Worm (Caenorhabditis elegans): Measurements from ENCODE around the gene T01B7.13.
A peak's percentile ranks its signal among the peaks of the same experiment; 100 is the strongest.

T01B7.13 gene

DNA sequence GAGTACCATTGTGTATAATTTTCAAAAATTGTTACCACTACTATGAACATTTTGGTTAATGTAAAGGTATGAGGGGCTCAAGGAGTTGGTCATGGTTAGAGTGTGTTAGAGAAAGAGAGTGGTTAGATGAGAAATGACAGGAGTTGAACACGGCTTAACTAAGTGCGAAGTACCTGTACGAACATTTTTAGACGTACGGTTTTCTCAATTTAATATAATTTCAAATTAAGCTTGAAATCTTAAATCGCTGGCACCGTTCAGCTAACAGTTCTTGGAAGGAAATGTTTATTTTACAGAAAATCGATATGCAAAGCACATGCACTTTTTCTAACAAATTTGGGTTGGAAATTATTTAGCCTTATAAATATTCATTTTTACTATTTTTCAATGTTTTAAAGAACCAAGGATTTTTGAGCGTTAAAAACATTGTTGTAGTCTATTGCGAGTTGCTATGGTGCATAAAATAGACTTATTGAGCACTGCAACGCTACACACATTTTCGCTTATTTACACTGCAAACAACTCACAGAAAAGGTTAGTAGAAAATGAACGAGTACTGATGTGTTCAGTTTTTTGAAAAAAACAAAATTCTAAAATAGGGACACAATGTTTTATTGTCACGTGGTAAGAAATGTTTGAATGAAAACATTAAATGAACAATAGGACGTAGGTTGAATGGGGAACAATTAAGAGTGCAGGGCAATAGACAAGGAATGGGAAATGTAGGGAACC is 13.4 kb upstream of the T01B7.13 start, which contains the start of gene sphk-1:
Gene sphk-1, minus strand, starts transcription at position 51 of the 732 bp plus-strand sequence.
- TF ChIP-seq gei-8 (GFP tag; optimal IDR thresholded peaks at IDR 0.05): no peak
- no peak for TF ChIP-seq spr-3 (GFP tag; optimal IDR thresholded peaks at IDR 0.05)
- no peak for TF ChIP-seq nhr-237 (tag; optimal IDR thresholded peaks at IDR 0.05)
- no peak for TF ChIP-seq nhr-11 (tag; optimal IDR thresholded peaks at IDR 0.05)
- TF ChIP-seq hlh-30 (tag; optimal IDR thresholded peaks at IDR 0.05; ENCODE audit: insufficient read depth): no peak
- no peak for TF ChIP-seq nhr-10 (tag; optimal IDR thresholded peaks at IDR 0.05)
- no peak for TF ChIP-seq jun-1 (tag; optimal IDR thresholded peaks at IDR 0.05)
- no peak for TF ChIP-seq ceh-82 (tag; optimal IDR thresholded peaks at IDR 0.05)
- no peak for TF ChIP-seq ceh-28 (tag; optimal IDR thresholded peaks at IDR 0.05)

DNA sequence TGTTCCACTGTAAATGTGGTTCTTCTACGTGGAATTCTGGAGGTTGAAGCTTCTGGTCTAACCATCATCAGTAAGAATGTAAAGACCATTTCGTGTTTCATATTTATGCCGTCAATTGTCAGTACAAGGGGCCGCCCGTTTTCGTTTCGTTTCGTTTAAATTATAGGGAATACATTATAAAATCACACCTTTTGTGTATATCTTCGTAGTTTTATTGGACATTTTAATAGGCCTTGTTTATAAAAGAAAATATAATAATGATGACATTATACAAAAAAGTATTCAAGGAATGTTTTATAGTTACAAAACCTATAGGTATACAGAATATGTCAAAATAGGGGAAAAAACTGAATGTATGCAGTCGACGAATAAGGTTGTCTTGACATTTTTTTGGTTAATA is 11.5 kb upstream of the T01B7.13 start, which contains the start of gene ceh-7:
Gene ceh-7, minus strand, starts transcription at position 101 of the 400 bp plus-strand sequence.
- no peak for TF ChIP-seq ztf-7 (tag; optimal IDR thresholded peaks at IDR 0.05)
- no peak for TF ChIP-seq gei-8 (GFP tag; optimal IDR thresholded peaks at IDR 0.05)
- TF ChIP-seq ceh-62 (tag; optimal IDR thresholded peaks at IDR 0.05): no peak
- TF ChIP-seq zfp-3 (GFP tag; conservative IDR thresholded peaks at IDR 0.05): no peak
- no peak for TF ChIP-seq ZK546.5 (tag; optimal IDR thresholded peaks at IDR 0.05)
- TF ChIP-seq nhr-76 (tag; optimal IDR thresholded peaks at IDR 0.05): no peak
- no peak for TF ChIP-seq duxl-1 (tag; optimal IDR thresholded peaks at IDR 0.05; ENCODE audit: poor library complexity)

DNA sequence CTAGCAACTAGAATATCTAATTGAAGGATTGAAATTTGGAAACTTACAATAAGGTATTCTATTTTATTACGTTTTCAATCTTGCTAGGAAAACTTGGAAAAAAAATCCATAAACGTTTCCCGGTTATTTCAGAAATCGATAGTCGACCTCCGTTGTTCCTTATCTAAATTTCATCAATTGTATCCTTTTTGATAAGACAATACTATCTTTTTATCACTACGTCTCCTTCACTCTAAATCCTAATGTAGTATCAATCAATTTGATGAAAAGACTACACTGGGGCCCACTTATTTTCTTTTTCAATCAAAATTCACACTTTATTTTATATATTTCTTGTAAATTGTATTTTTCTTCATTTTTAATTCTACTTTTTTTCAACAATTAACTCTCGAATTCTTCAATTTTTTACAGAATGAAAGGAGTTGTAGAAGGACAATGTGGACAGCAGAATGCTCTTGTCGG is 10.8 kb upstream of the T01B7.13 start, which contains the start of gene prx-5:
Gene prx-5, plus strand, starts transcription at position 412 of the 462 bp plus-strand sequence.
- TF ChIP-seq zfp-2 (tag; optimal IDR thresholded peaks at IDR 0.05): no peak
- TF ChIP-seq nhr-28 (tag; optimal IDR thresholded peaks at IDR 0.05): peak; percentile 77
- TF ChIP-seq T20F7.1 (GFP tag; optimal IDR thresholded peaks at IDR 0.05): peak; percentile 10
- TF ChIP-seq cey-2 (tag; optimal IDR thresholded peaks at IDR 0.05; ENCODE audit: borderline replicate concordance, insufficient read depth): no peak
- peak; percentile 29; the same call in 1 of the 2 replicates for TF ChIP-seq dmd-6 (GFP tag; IDR thresholded peaks at IDR 0.05)
- no peak for TF ChIP-seq fos-1 (tag; optimal IDR thresholded peaks at IDR 0.05)
- no peak for TF ChIP-seq Y48G9A.11 (GFP tag; IDR thresholded peaks at IDR 0.05)
- no peak for TF ChIP-seq ceh-20 (GFP tag; IDR thresholded peaks at IDR 0.05)
- TF ChIP-seq dve-1 (tag; optimal IDR thresholded peaks at IDR 0.05; ENCODE audit: insufficient read depth): peak; percentile 32
- TF ChIP-seq nhr-111 (GFP tag; optimal IDR thresholded peaks at IDR 0.05): no peak
- no peak for TF ChIP-seq mdt-29 (GFP tag; IDR thresholded peaks at IDR 0.05)
- no peak for TF ChIP-seq attf-4 (tag; optimal IDR thresholded peaks at IDR 0.05)
- TF ChIP-seq pqm-1 (tag; optimal IDR thresholded peaks at IDR 0.05): peak; percentile 35
- TF ChIP-seq nhr-41 (GFP tag; IDR thresholded peaks at IDR 0.05): no peak
- TF ChIP-seq hlh-30 (tag; optimal IDR thresholded peaks at IDR 0.05; ENCODE audit: insufficient read depth): no peak
- no peak for TF ChIP-seq mxl-3 (GFP tag; optimal IDR thresholded peaks at IDR 0.05)

DNA sequence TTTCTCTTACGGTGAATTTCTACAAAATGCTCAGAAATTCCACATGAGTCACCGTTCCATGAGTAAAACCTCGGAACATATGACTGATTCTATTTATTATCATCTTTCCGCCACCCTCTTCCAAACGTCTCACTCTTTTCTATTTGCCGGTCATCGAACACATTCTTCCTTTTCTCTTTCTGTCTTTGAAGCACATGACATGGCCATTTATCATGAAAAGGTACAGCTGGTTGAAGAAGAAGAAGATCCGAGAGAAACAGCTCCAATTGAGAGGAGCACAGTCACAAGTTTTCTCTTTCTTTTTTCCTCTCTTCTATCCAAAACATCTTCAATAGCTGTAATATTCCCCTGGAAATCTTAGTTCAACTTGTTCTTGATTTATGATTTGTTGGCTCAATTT is 8.2 kb upstream of the T01B7.13 start, which contains the start of gene cup-16:
Gene cup-16, plus strand, starts transcription at position 132 of the 400 bp plus-strand sequence.
- TF ChIP-seq unc-62 (GFP tag; optimal IDR thresholded peaks at IDR 0.05 in 1 of 2) (peak in 1 of 2 experiments; percentile 71), unc-62 (tag; optimal IDR thresholded peaks at IDR 0.05) (no peak), lin-39 (tag; optimal IDR thresholded peaks at IDR 0.05) (no peak), Y75B8A.6 (GFP tag; IDR thresholded peaks at IDR 0.05) (no peak), madf-5 (GFP tag; IDR thresholded peaks at IDR 0.05) (no peak), nhr-6 (tag; optimal IDR thresholded peaks at IDR 0.05) (no peak), saeg-2 (GFP tag; IDR thresholded peaks at IDR 0.05) (no peak), Y5F2A.4 (GFP tag; optimal IDR thresholded peaks at IDR 0.05) (no peak), zip-11 (GFP tag; IDR thresholded peaks at IDR 0.05) (no peak), duxl-1 (tag; optimal IDR thresholded peaks at IDR 0.05; ENCODE audit: poor library complexity) (no peak), lsy-2 (tag; optimal IDR thresholded peaks at IDR 0.05) (peak in 1 of 2 experiments; percentile 36), skn-1 (tag; optimal IDR thresholded peaks at IDR 0.05) (no peak), nhr-11 (tag; optimal IDR thresholded peaks at IDR 0.05) (peak; percentile 71), dve-1 (tag; optimal IDR thresholded peaks at IDR 0.05; ENCODE audit: insufficient read depth) (no peak), tra-1 (GFP tag; IDR thresholded peaks at IDR 0.05) (no peak), hlh-11 (tag; optimal IDR thresholded peaks at IDR 0.05) (peak; percentile 55), jun-1 (tag; optimal IDR thresholded peaks at IDR 0.05) (no peak), dmd-9 (GFP tag; IDR thresholded peaks at IDR 0.05) (no peak), nhr-77 (tag; optimal IDR thresholded peaks at IDR 0.05) (no peak), fkh-10 (GFP tag; optimal IDR thresholded peaks at IDR 0.05) (no peak)

Measured in whole organism, L4 larva.